Worm (Caenorhabditis elegans): ENCODE data around the gene cutl-22.

The cutl-22 gene

DNA sequence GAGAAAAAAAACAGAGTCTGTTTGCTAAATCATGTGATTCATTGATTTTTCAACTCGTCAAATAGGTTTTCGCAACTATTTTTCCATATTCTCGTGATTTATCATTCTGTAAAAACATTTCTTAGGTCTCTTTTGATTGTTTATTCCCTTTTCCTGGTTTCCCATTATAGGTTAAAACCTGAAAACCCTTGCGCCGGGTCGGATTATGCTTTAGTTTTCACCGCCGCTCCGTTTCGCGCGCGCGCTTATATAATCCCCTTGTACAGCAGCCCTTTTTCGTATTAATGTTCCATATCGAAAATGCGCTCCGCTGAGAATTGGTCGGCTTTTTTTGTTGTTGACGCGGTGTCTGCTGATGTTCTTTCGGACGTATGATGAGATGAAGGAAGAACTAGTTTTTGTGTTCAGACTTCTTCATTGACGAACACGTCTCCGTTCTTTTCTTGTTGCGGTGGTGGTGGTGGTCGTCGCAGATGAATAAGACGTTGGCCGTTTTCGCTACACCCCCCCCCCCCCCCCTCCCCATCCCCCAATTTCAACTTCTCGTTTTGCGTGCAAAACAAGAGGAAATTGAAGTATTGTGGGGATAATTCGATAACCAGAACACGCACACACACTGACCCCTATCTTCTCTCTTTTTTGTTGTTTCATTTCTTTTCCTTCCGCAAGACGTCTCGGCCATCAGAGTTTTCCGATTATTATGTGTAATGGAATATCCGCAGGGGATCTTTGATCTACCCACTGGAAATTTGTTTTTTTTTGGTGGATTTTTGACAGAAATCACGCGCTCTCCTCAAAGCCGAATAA, 13.1 kb downstream of the cutl-22 start (continued):
- TF ChIP-seq snpc-1.2 (GFP tag; IDR thresholded peaks at IDR 0.05) (no peak), F49E8.2 (tag; optimal IDR thresholded peaks at IDR 0.05; ENCODE audit: borderline replicate concordance) (no peak), lin-38 (GFP tag; IDR thresholded peaks at IDR 0.05) (peak; percentile 51)

DNA sequence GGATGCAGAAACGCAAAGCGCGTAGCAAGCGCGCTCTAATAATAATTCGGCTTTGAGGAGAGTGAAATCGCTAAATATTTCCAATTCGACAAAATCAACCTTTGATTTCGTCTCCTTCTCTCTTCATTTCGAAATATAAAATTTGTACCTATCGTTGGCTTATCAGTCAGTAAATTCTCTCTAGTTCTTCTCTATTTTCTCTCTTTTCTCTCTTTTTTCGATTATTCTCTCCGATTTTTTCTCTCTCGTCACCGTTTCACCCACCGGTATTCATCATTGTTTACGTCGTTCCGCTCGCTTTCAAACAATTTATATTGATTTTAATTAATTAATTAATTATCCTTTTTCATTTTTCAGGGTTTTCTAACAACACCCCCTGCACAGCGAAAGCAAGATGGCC, 14.4 kb downstream of the cutl-22 start, which contains the start of gene cmd-1:
Gene cmd-1, plus strand, starts transcription at position 358 of the 400 bp plus-strand sequence.
- no peak for TF ChIP-seq nhr-25 (tag; optimal IDR thresholded peaks at IDR 0.05; ENCODE audit: borderline replicate concordance, insufficient read depth)
- TF ChIP-seq vab-7 (GFP tag; IDR thresholded peaks at IDR 0.05), result no peak
- TF ChIP-seq Y5F2A.4 (GFP tag; optimal IDR thresholded peaks at IDR 0.05), result no peak
- TF ChIP-seq lin-29 (GFP tag; IDR thresholded peaks at IDR 0.05), result no peak
- no peak for TF ChIP-seq lim-7 (GFP tag; IDR thresholded peaks at IDR 0.05)
- no peak for TF ChIP-seq daf-19 (GFP tag; conservative IDR thresholded peaks at IDR 0.05)
- no peak for TF ChIP-seq daf-12 (tag; optimal IDR thresholded peaks at IDR 0.05)
- no peak for TF ChIP-seq mdl-1 (tag; optimal IDR thresholded peaks at IDR 0.05)
- no peak for TF ChIP-seq lir-3 (tag; optimal IDR thresholded peaks at IDR 0.05)
- TF ChIP-seq nhr-41 (GFP tag; IDR thresholded peaks at IDR 0.05), result no peak
- TF ChIP-seq ama-1 (optimal IDR thresholded peaks at IDR 0.05), result no peak
- no peak for TF ChIP-seq lin-39 (tag; optimal IDR thresholded peaks at IDR 0.05)
- no peak for TF ChIP-seq daf-16 (GFP tag; optimal IDR thresholded peaks at IDR 0.05)
- TF ChIP-seq daf-16 (tag; optimal IDR thresholded peaks at IDR 0.05), result peak; percentile 81
- no peak for TF ChIP-seq unc-39 (tag; optimal IDR thresholded peaks at IDR 0.05)
- TF ChIP-seq tag-97 (GFP tag; IDR thresholded peaks at IDR 0.05), result no peak
- TF ChIP-seq lsy-2 (tag; optimal IDR thresholded peaks at IDR 0.05), result peak in 1 of 2 experiments; percentile 31
- TF ChIP-seq rbr-2 (tag; optimal IDR thresholded peaks at IDR 0.05), result no peak
- TF ChIP-seq F49E8.2 (tag; optimal IDR thresholded peaks at IDR 0.05; ENCODE audit: borderline replicate concordance), result no peak
- no peak for TF ChIP-seq nhr-237 (tag; optimal IDR thresholded peaks at IDR 0.05)
- no peak for TF ChIP-seq hmg-1.1 (GFP tag; IDR thresholded peaks at IDR 0.05)
- no peak for TF ChIP-seq zip-11 (GFP tag; IDR thresholded peaks at IDR 0.05)
- peak; percentile 28 for TF ChIP-seq hlh-11 (tag; optimal IDR thresholded peaks at IDR 0.05)
- no peak for TF ChIP-seq attf-4 (tag; optimal IDR thresholded peaks at IDR 0.05)
- TF ChIP-seq mxl-3 (GFP tag; optimal IDR thresholded peaks at IDR 0.05), result no peak
- TF ChIP-seq sdz-12 (GFP tag; optimal IDR thresholded peaks at IDR 0.05), result no peak
- TF ChIP-seq hif-1 (tag; optimal IDR thresholded peaks at IDR 0.05), result no peak
- TF ChIP-seq tra-1 (GFP tag; IDR thresholded peaks at IDR 0.05), result no peak
- TF ChIP-seq F37D6.2 (tag; optimal IDR thresholded peaks at IDR 0.05), result no peak
- peak; percentile 74 for TF ChIP-seq nhr-28 (tag; optimal IDR thresholded peaks at IDR 0.05)
- no peak for TF ChIP-seq F10B5.3 (tag; optimal IDR thresholded peaks at IDR 0.05)
- TF ChIP-seq pqm-1 (tag; optimal IDR thresholded peaks at IDR 0.05), result peak; percentile 36
- TF ChIP-seq lin-38 (GFP tag; IDR thresholded peaks at IDR 0.05), result peak; percentile 30; the same call in 1 of the 2 replicates
- no peak for TF ChIP-seq mdt-29 (GFP tag; IDR thresholded peaks at IDR 0.05)
- TF ChIP-seq dmd-6 (GFP tag; IDR thresholded peaks at IDR 0.05), result peak; percentile 49
- no peak for TF ChIP-seq aly-2 (tag; optimal IDR thresholded peaks at IDR 0.05)
- TF ChIP-seq T26A8.4 (GFP tag; IDR thresholded peaks at IDR 0.05), result no peak
- no peak for TF ChIP-seq Y48G9A.11 (GFP tag; IDR thresholded peaks at IDR 0.05)
- TF ChIP-seq gei-8 (GFP tag; optimal IDR thresholded peaks at IDR 0.05), result no peak
- no peak for TF ChIP-seq mep-1 (tag; optimal IDR thresholded peaks at IDR 0.05)
- no peak for TF ChIP-seq Y75B8A.6 (GFP tag; IDR thresholded peaks at IDR 0.05)
- TF ChIP-seq dve-1 (tag; optimal IDR thresholded peaks at IDR 0.05; ENCODE audit: insufficient read depth), result peak; percentile 22
- no peak for TF ChIP-seq jun-1 (tag; optimal IDR thresholded peaks at IDR 0.05)
- TF ChIP-seq ceh-62 (tag; optimal IDR thresholded peaks at IDR 0.05), result no peak
- no peak for TF ChIP-seq spr-3 (GFP tag; optimal IDR thresholded peaks at IDR 0.05)
- no peak for TF ChIP-seq spr-1 (tag; optimal IDR thresholded peaks at IDR 0.05)
- TF ChIP-seq nhr-76 (tag; optimal IDR thresholded peaks at IDR 0.05), result no peak
